Fruit fly (Drosophila melanogaster): ENCODE results near the gene MTA1-like.

Gene MTA1-like

DNA sequence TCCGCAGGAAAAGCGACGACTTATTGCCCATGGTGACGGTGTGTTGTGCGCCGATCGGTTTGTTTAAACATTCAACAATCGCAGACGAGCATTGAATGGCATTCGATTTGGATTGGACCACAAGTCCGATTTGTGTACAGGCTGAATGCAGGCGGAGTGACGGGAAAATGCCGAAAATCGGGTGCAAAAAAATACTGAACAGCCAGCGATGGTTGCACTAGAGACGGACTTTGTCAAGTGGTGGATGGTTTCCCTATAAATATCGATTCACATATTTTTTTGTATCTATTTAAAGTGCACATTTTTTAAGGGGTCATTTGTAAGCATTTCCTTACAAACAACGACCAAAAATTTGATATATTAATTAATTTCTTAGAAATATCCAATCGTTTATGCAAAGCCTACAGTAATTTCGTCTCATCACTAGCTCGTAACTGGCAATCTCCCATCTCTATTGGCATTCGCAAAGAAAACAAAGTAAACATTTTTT is 6.2 kb upstream of the MTA1-like start, which contains the start of the genes elm and MED27 (continued):
- peak; percentile 68; the same call in 1 of the 3 replicates for TF ChIP-seq zen2 (GFP tag; IDR thresholded peaks at IDR 0.05; ENCODE audit: partially characterized antibody)
- TF ChIP-seq CG6683 (GFP tag; optimal IDR thresholded peaks at IDR 0.05) = peak; percentile 52
- TF ChIP-seq CG12071 (GFP tag; optimal IDR thresholded peaks at IDR 0.05) = peak; percentile 15
- TF ChIP-seq tin (GFP tag; optimal IDR thresholded peaks at IDR 0.05) = peak; percentile 96
- peak; percentile 90 for TF ChIP-seq NfI (GFP tag; optimal IDR thresholded peaks at IDR 0.05)
- peak; percentile 86 for TF ChIP-seq CG12744 (GFP tag; optimal IDR thresholded peaks at IDR 0.05)
- peak; percentile 97 for TF ChIP-seq Chrac-16 (GFP tag; optimal IDR thresholded peaks at IDR 0.05)
- peak; percentile 91 for TF ChIP-seq CG7786 (GFP tag; optimal IDR thresholded peaks at IDR 0.05)
- peak; percentile 80 for TF ChIP-seq CG9876 (GFP tag; optimal IDR thresholded peaks at IDR 0.05)
- no peak for TF ChIP-seq prd (optimal IDR thresholded peaks at IDR 0.05)
- peak; percentile 98 for TF ChIP-seq prd (GFP tag; IDR thresholded peaks at IDR 0.05)
- no peak for TF ChIP-seq h (optimal IDR thresholded peaks at IDR 0.05)
- TF ChIP-seq CG15479 (GFP tag; optimal IDR thresholded peaks at IDR 0.05) = peak; percentile 22
- peak; percentile 34 for TF ChIP-seq CG6813 (GFP tag; optimal IDR thresholded peaks at IDR 0.05)
- peak; percentile 94 for TF ChIP-seq zfh1 (GFP tag; IDR thresholded peaks at IDR 0.05)
- peak; percentile 84 for TF ChIP-seq bbx (GFP tag; IDR thresholded peaks at IDR 0.05; ENCODE audit: partially characterized antibody)
- no peak for TF ChIP-seq cad (GFP tag; optimal IDR thresholded peaks at IDR 0.05)
- TF ChIP-seq sc (optimal IDR thresholded peaks at IDR 0.05) = no peak
- TF ChIP-seq sc (GFP tag; optimal IDR thresholded peaks at IDR 0.05) = peak; percentile 71
- TF ChIP-seq CG18262 (tag; optimal IDR thresholded peaks at IDR 0.05) = peak; percentile 89
- TF ChIP-seq ftz-f1 (GFP tag; optimal IDR thresholded peaks at IDR 0.05) = peak; percentile 85
- TF ChIP-seq Hr78 (GFP tag; optimal IDR thresholded peaks at IDR 0.05) = no peak
- TF ChIP-seq trh (GFP tag; optimal IDR thresholded peaks at IDR 0.05) = peak; percentile 92
- TF ChIP-seq Usf (GFP tag; optimal IDR thresholded peaks at IDR 0.05) = peak; percentile 87
- peak; percentile 62 for TF ChIP-seq repo (GFP tag; optimal IDR thresholded peaks at IDR 0.05)
- peak; percentile 92 for TF ChIP-seq CG8765 (GFP tag; IDR thresholded peaks at IDR 0.05)
- TF ChIP-seq gro (GFP tag; optimal IDR thresholded peaks at IDR 0.05) = peak; percentile 89
- TF ChIP-seq CG43689 (GFP tag; IDR thresholded peaks at IDR 0.05) = 0 out of 2 replicates have a peak, but pooled peaks have one; percentile 52
- peak; percentile 77 for TF ChIP-seq Nf-YB (GFP tag; optimal IDR thresholded peaks at IDR 0.05)
- TF ChIP-seq CG1832 (GFP tag; optimal IDR thresholded peaks at IDR 0.05) = no peak
- peak; percentile 61 for TF ChIP-seq org-1 (GFP tag; optimal IDR thresholded peaks at IDR 0.05)
- TF ChIP-seq CG17385 (GFP tag; optimal IDR thresholded peaks at IDR 0.05) = peak; percentile 80
- TF ChIP-seq Hey (tag; optimal IDR thresholded peaks at IDR 0.05) = peak; percentile 56
- TF ChIP-seq CG34224 (GFP tag; IDR thresholded peaks at IDR 0.05; ENCODE audit: partially characterized antibody) = peak; percentile 87
- TF ChIP-seq GATAe (GFP tag; conservative IDR thresholded peaks at IDR 0.05) = peak; percentile 81
- TF ChIP-seq CG4820 (GFP tag; optimal IDR thresholded peaks at IDR 0.05) = peak; percentile 91
- peak; percentile 88 for TF ChIP-seq Fer1 (GFP tag; optimal IDR thresholded peaks at IDR 0.05)
- peak; percentile 84 for TF ChIP-seq Mes4 (GFP tag; optimal IDR thresholded peaks at IDR 0.05)
- peak; percentile 67 for TF ChIP-seq CG11398 (GFP tag; optimal IDR thresholded peaks at IDR 0.05)
- TF ChIP-seq phol (tag; optimal IDR thresholded peaks at IDR 0.05) = peak; percentile 95
- peak; percentile 87 for TF ChIP-seq pzg (GFP tag; optimal IDR thresholded peaks at IDR 0.05)
- TF ChIP-seq dpn (GFP tag; optimal IDR thresholded peaks at IDR 0.05) = peak; percentile 95 to 96
- peak; percentile 74 for TF ChIP-seq en (GFP tag; optimal IDR thresholded peaks at IDR 0.05)
- peak; percentile 71 for TF ChIP-seq Ravus (GFP tag; IDR thresholded peaks at IDR 0.05)
- peak; percentile 98 for TF ChIP-seq Med (GFP tag)
- TF ChIP-seq CG13287 (GFP tag; IDR thresholded peaks at IDR 0.05; ENCODE audit: partially characterized antibody) = peak; percentile 95
- TF ChIP-seq Nf-YA (GFP tag; IDR thresholded peaks at IDR 0.05) = peak; percentile 81
- peak; percentile 86 for TF ChIP-seq CG10959 (GFP tag; IDR thresholded peaks at IDR 0.05)
- peak; percentile 78 for TF ChIP-seq CG3407 (GFP tag; optimal IDR thresholded peaks at IDR 0.05)
- TF ChIP-seq Atf-2 (GFP tag; optimal IDR thresholded peaks at IDR 0.05) = peak; percentile 92
- TF ChIP-seq CG33557 (GFP tag; optimal IDR thresholded peaks at IDR 0.05) = peak; percentile 88
